Fruit fly (Drosophila melanogaster) whole organism, embryonic: ENCODE results near the gene CG12054.

Source experiments
- Adf1 ChIP-seq: fragments of 200-800 bp; sonication (Bioruptor generic); IDR thresholded peaks from 2 replicates; pipeline ENCODE4 v1.3.6; 2022; ENCODE audit warnings: missing biosample characterization, missing genetic modification characterization
- C15 ChIP-seq: fragments of 200-800 bp; sonication (Bioruptor generic); IDR thresholded peaks from 3 replicates; pipeline ENCODE4 v1.3.6; 2022; ENCODE audit warnings: missing biosample characterization, missing genetic modification characterization
- CG10274 ChIP-seq: fragments of 200-800 bp; sonication (Bioruptor generic); optimal IDR thresholded peaks from 3 replicates; lab custom pipeline; 2017; ENCODE audit warnings: missing biosample characterization, mild to moderate bottlenecking, missing genetic modification characterization
- CG10366 ChIP-seq: fragments of 200-800 bp; sonication (Bioruptor generic); IDR thresholded peaks from 2 replicates; pipeline ENCODE4 v1.3.6; 2022; ENCODE audit warnings: missing biosample characterization, missing genetic modification characterization
- CG11085 ChIP-seq: fragments of 200-800 bp; sonication (Bioruptor generic); IDR thresholded peaks from 2 replicates; pipeline ENCODE4 v1.3.6; 2022; ENCODE audit warnings: missing biosample characterization, missing genetic modification characterization
- CG11093 ChIP-seq: fragments of 200-800 bp; sonication (Bioruptor generic); IDR thresholded peaks from 3 replicates; pipeline ENCODE4 v1.3.6; 2022; ENCODE audit warnings: missing biosample characterization, missing genetic modification characterization
- CG15011 ChIP-seq: fragments of 200-800 bp; sonication (Bioruptor generic); optimal IDR thresholded peaks from 3 replicates; lab custom pipeline; 2018; ENCODE audit warnings: missing biosample characterization, mild to moderate bottlenecking, missing genetic modification characterization
- CG18262 ChIP-seq: fragments of 200-800 bp; optimal IDR thresholded peaks from 3 replicates; lab custom pipeline; 2019; ENCODE audit warnings: missing biosample characterization, mild to moderate bottlenecking, missing genetic modification characterization, moderate library complexity
- CG31224 ChIP-seq: fragments of 200-800 bp; sonication (Bioruptor generic); IDR thresholded peaks from 2 replicates; pipeline ENCODE4 v1.3.6; 2022; ENCODE audit warnings: missing biosample characterization, missing genetic modification characterization
- CG32532 ChIP-seq: fragments of 200-800 bp; sonication (Bioruptor generic); IDR thresholded peaks from 2 replicates; pipeline ENCODE4 v1.3.6; 2022; ENCODE audit warnings: missing biosample characterization, missing genetic modification characterization
- CG34422 ChIP-seq: fragments of 200-800 bp; sonication (Bioruptor generic); IDR thresholded peaks from 3 replicates; pipeline ENCODE4 v1.3.6; 2022; ENCODE audit warnings: missing biosample characterization, missing genetic modification characterization
- CG3995 ChIP-seq: fragments of 200-800 bp; sonication (Bioruptor generic); optimal IDR thresholded peaks from 3 replicates; lab custom pipeline; 2016; ENCODE audit warnings: missing biosample characterization, missing genetic modification characterization
- CG4328 ChIP-seq: fragments of 200-800 bp; sonication (Bioruptor generic); optimal IDR thresholded peaks from 3 replicates; lab custom pipeline; 2017; ENCODE audit warnings: missing biosample characterization, missing genetic modification reagents, missing genetic modification characterization
- CG5245 ChIP-seq: fragments of 200-800 bp; sonication (Bioruptor generic); optimal IDR thresholded peaks from 3 replicates; lab custom pipeline; 2016; ENCODE audit warnings: missing biosample characterization, missing genetic modification characterization
- CG6272 ChIP-seq: fragments of 200-800 bp; sonication (Bioruptor generic); IDR thresholded peaks from 2 replicates; pipeline ENCODE4 v1.3.6; 2022; ENCODE audit warnings: missing biosample characterization, missing genetic modification characterization
- CG7271 ChIP-seq: fragments of 200-800 bp; sonication (Bioruptor generic); optimal IDR thresholded peaks from 2 replicates; lab custom pipeline; 2018; ENCODE audit warnings: missing biosample characterization, mild to moderate bottlenecking, missing genetic modification characterization, moderate library complexity
- CG8924 ChIP-seq: fragments of 200-800 bp; optimal IDR thresholded peaks from 3 replicates; lab custom pipeline; 2019; ENCODE audit warnings: missing biosample characterization, mild to moderate bottlenecking, missing genetic modification characterization, moderate library complexity
- CG9932 ChIP-seq: fragments of 200-800 bp; sonication (Bioruptor generic); IDR thresholded peaks from 2 replicates; pipeline ENCODE4 v1.3.6; 2022; ENCODE audit warnings: missing biosample characterization, missing genetic modification characterization
- Camta ChIP-seq: fragments of 200-800 bp; sonication (Bioruptor generic); optimal IDR thresholded peaks from 2 replicates; lab custom pipeline; 2016; ENCODE audit warnings: missing biosample characterization, missing genetic modification characterization
- CkIIα-i1 ChIP-seq: fragments of 200-800 bp; sonication (Bioruptor generic); IDR thresholded peaks from 2 replicates; pipeline ENCODE4 v1.3.6; 2022; ENCODE audit warnings: missing biosample characterization, missing genetic modification characterization
- Dbx ChIP-seq: fragments of 200-800 bp; sonication (Bioruptor generic); IDR thresholded peaks from 3 replicates; pipeline ENCODE4 v1.3.6; 2022; ENCODE audit warnings: missing biosample characterization, missing genetic modification characterization
- Dfd ChIP-seq, 2 experiments: fragments of >200 bp; optimal IDR thresholded peaks; 2 replicates each; lab custom pipeline; 2017; ENCODE audit warnings: missing biosample characterization in 2 of 2, missing genetic modification characterization in 2 of 2
- E2f2 ChIP-seq: fragments of 200-800 bp; sonication (Bioruptor generic); IDR thresholded peaks from 2 replicates; pipeline ENCODE4 v1.3.6; 2022; ENCODE audit warnings: missing biosample characterization, missing genetic modification characterization
- HLH4C ChIP-seq: fragments of 200-800 bp; sonication (Bioruptor generic); IDR thresholded peaks from 3 replicates; pipeline ENCODE4 v1.3.6; 2022; ENCODE audit warnings: missing biosample characterization, missing genetic modification characterization; ENCODE audit not compliant: partially characterized antibody
- Hmx ChIP-seq: fragments of 200-800 bp; sonication (Bioruptor generic); optimal IDR thresholded peaks from 2 replicates; lab custom pipeline; 2016; ENCODE audit warnings: missing biosample characterization, missing genetic modification characterization
- Hr39 ChIP-seq: fragments of >200 bp; optimal IDR thresholded peaks from 2 replicates; lab custom pipeline; 2017
- MESR4 ChIP-seq: fragments of 200-800 bp; sonication (Bioruptor generic); optimal IDR thresholded peaks from 2 replicates; lab custom pipeline; 2018; ENCODE audit warnings: missing biosample characterization, mild to moderate bottlenecking, missing genetic modification characterization, moderate library complexity
- Neu2 ChIP-seq: fragments of 200-800 bp; sonication (Bioruptor generic); optimal IDR thresholded peaks from 3 replicates; lab custom pipeline; 2016; ENCODE audit warnings: missing biosample characterization, missing genetic modification characterization, borderline replicate concordance
- Oaz ChIP-seq: fragments of 200-800 bp; sonication (Bioruptor generic); IDR thresholded peaks from 2 replicates; pipeline ENCODE4 v1.3.6; 2022; ENCODE audit warnings: missing biosample characterization, missing genetic modification characterization
- Optix ChIP-seq: fragments of 200-800 bp; sonication (Bioruptor generic); IDR thresholded peaks from 3 replicates; pipeline ENCODE4 v1.3.6; 2022; ENCODE audit warnings: missing biosample characterization, missing genetic modification characterization
- Ptx1 ChIP-seq: fragments of 200-800 bp; sonication (Bioruptor generic); IDR thresholded peaks from 2 replicates; pipeline ENCODE4 v1.3.6; 2022; ENCODE audit warnings: missing biosample characterization, missing genetic modification characterization
- Xbp1 ChIP-seq: fragments of 200-800 bp; sonication (Bioruptor generic); optimal IDR thresholded peaks from 3 replicates; lab custom pipeline; 2016; ENCODE audit warnings: missing biosample characterization, mild to moderate bottlenecking, missing genetic modification characterization
- crol ChIP-seq: fragments of 200-800 bp; sonication (Bioruptor generic); IDR thresholded peaks from 2 replicates; pipeline ENCODE4 v1.3.6; 2022; ENCODE audit warnings: missing biosample characterization, missing genetic modification characterization
- dati ChIP-seq: fragments of 200-800 bp; sonication (Bioruptor generic); IDR thresholded peaks from 2 replicates; pipeline ENCODE4 v1.3.6; 2022; ENCODE audit warnings: missing biosample characterization, missing genetic modification characterization
- eve ChIP-seq, 2 experiments: fragments of >200 bp; optimal IDR thresholded peaks; 2 replicates each; lab custom pipeline; 2017; ENCODE audit warnings: missing biosample characterization in 2 of 2, missing genetic modification characterization in 2 of 2
- lab ChIP-seq: fragments of 200-800 bp; sonication (Bioruptor generic); optimal IDR thresholded peaks from 3 replicates; lab custom pipeline; 2017; ENCODE audit warnings: missing biosample characterization, missing genetic modification characterization, mild to moderate bottlenecking, moderate library complexity, missing genetic modification reagents
- lola ChIP-seq, 3 experiments: fragments of >200 bp in 2 of 3; fragments of 200-800 bp in 1 of 3; sonication (Bioruptor generic) in 1 of 3; optimal IDR thresholded peaks; 2 replicates each; lab custom pipeline; 2017 to 2019; ENCODE audit warnings: missing biosample characterization in 3 of 3, missing genetic modification characterization in 3 of 3, mild to moderate bottlenecking in 1 of 3, moderate library complexity in 1 of 3
- nerfin-2 ChIP-seq: fragments of 200-800 bp; sonication (Bioruptor generic); IDR thresholded peaks from 2 replicates; pipeline ENCODE4 v1.3.6; 2022; ENCODE audit warnings: missing biosample characterization, missing genetic modification characterization; ENCODE audit not compliant: partially characterized antibody
- odd ChIP-seq: fragments of 200-800 bp; sonication (Bioruptor generic); optimal IDR thresholded peaks from 2 replicates; lab custom pipeline; 2017; ENCODE audit warnings: missing biosample characterization, mild to moderate bottlenecking, missing genetic modification characterization
- pan ChIP-seq, 4 experiments: fragments of >200 bp in 3 of 4; fragments of 200-800 bp in 1 of 4; sonication (Bioruptor generic) in 1 of 4; optimal IDR thresholded peaks in 3 of 4; IDR thresholded peaks in 1 of 4; 2 replicates each; pipeline versions ENCODE4 v1.3.6 to Lab custom; 2017 to 2022; ENCODE audit warnings: missing biosample characterization in 2 of 4, missing genetic modification characterization in 2 of 4, mixed read lengths in 1 of 4
- pfk ChIP-seq: fragments of 200-800 bp; sonication (Bioruptor generic); optimal IDR thresholded peaks from 2 replicates; lab custom pipeline; 2018; ENCODE audit warnings: missing biosample characterization, mild to moderate bottlenecking, missing genetic modification characterization, moderate library complexity
- pita ChIP-seq: fragments of 200-800 bp; sonication (Bioruptor generic); optimal IDR thresholded peaks from 2 replicates; lab custom pipeline; 2017; ENCODE audit warnings: missing biosample characterization, mild to moderate bottlenecking, missing genetic modification characterization
- ranshi ChIP-seq: fragments of 200-800 bp; sonication (Bioruptor generic); IDR thresholded peaks from 2 replicates; pipeline ENCODE4 v1.3.6; 2022; ENCODE audit warnings: missing biosample characterization, missing genetic modification characterization
- row ChIP-seq: fragments of 200-800 bp; sonication (Bioruptor generic); IDR thresholded peaks from 3 replicates; pipeline ENCODE4 v1.3.6; 2022; ENCODE audit warnings: missing biosample characterization, missing genetic modification characterization
- schlank ChIP-seq: fragments of 200-800 bp; sonication (Bioruptor generic); optimal IDR thresholded peaks from 2 replicates; lab custom pipeline; 2018; ENCODE audit warnings: missing biosample characterization, mild to moderate bottlenecking, missing genetic modification characterization
- sens ChIP-seq: fragments of 200-800 bp; sonication (Bioruptor generic); peaks from one replicate; lab custom pipeline; 2016; ENCODE audit warnings: missing biosample characterization, missing genetic modification characterization
- tap ChIP-seq: fragments of 200-800 bp; optimal IDR thresholded peaks from 3 replicates; lab custom pipeline; 2019; ENCODE audit warnings: missing biosample characterization, mild to moderate bottlenecking, missing genetic modification characterization, moderate library complexity
- toy ChIP-seq: fragments of 200-800 bp; sonication (Bioruptor generic); IDR thresholded peaks from 2 replicates; pipeline ENCODE4 v1.3.6; 2022; ENCODE audit warnings: missing biosample characterization, missing genetic modification characterization
- ttk ChIP-seq: fragments of 200-800 bp; sonication (Bioruptor generic); IDR thresholded peaks from 2 replicates; pipeline ENCODE4 v2.1.2; 2022; ENCODE audit warnings: missing biosample characterization, missing genetic modification characterization
- unc-4 ChIP-seq: fragments of 200-800 bp; sonication (Bioruptor generic); IDR thresholded peaks from 2 replicates; pipeline ENCODE4 v1.3.6; 2022; ENCODE audit warnings: missing biosample characterization, missing genetic modification characterization; ENCODE audit not compliant: partially characterized antibody

CG12054 gene

DNA sequence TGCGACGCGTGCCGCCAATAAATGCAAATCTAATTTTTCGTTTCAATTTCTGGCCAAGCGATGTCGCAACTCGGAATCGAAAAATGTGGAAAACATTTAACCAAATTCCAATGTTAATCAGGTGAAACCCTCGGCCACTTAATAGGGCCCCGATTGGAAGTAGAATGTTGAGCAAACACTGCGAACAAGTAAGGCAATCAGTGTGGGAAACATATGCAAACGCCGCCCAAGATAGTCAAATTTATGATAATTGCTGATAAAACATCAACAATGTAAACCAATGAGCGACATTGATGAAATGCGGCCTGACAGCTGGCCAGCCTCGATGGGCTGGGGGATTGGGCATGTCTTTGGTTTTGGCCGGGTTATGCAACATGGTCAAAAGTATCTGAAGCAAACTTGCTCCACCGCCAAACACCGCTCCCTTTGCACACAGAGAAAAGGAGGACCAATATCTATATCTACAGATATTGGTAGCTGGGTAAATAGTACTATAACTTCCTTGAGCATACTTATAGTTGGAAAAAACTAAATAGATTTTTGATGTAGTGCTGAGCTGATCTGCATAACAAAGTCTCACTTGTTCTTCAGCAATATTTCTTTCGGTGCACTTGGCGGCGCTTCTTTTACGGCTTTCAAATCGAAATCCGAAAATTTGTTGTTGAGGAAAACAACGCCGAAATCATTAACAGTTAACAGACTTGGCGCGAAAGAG, 26.9 kb downstream of the CG12054 start (continued):
- TF ChIP-seq Camta (peak; percentile 60), Xbp1 (GFP tag; lab: Kevin White, UChicago) (peak; percentile 74), CG8924 (tag; lab: Kevin White, UChicago) (peak; percentile 83), Adf1 (GFP tag; lab: Robert Waterston, UW) (no peak), eve (GFP tag; optimal IDR thresholded peaks at IDR 0.05; lab: Kevin White, UChicago) (peak in 1 of 2 experiments; percentile 92), Dfd (GFP tag; optimal IDR thresholded peaks at IDR 0.05; lab: Kevin White, UChicago) (no peak), unc-4 (no peak), CG9932 (no peak), CG7271 (tag; lab: Kevin White, UChicago) (no peak), tap (tag; lab: Kevin White, UChicago) (peak; percentile 84), toy (no peak), CG3995 (GFP tag; lab: Kevin White, UChicago) (no peak), ttk (GFP tag; lab: Robert Waterston, UW) (peak; percentile 76), pan (optimal IDR thresholded peaks at IDR 0.05; lab: Kevin White, UChicago) (no peak), pan (GFP tag; optimal IDR thresholded peaks at IDR 0.05 in 1 of 2, IDR thresholded peaks at IDR 0.05 in 1 of 2) (peak in 1 of 2 experiments; percentile 85), ranshi (GFP tag; lab: Robert Waterston, UW) (peak; percentile 62; the same call in 1 of the 2 replicates), Oaz (GFP tag; lab: Robert Waterston, UW) (peak; percentile 72), CkIIα-i1 (no peak), odd (GFP tag; lab: Kevin White, UChicago) (peak; percentile 45), CG34422 (GFP tag; lab: Robert Waterston, UW) (peak; percentile 82), schlank (tag; lab: Kevin White, UChicago) (no peak), CG11085 (GFP tag; lab: Robert Waterston, UW) (no peak), CG4328 (GFP tag; lab: Kevin White, UChicago) (peak; percentile 51), CG15011 (GFP tag; lab: Kevin White, UChicago) (no peak), E2f2 (GFP tag; lab: Robert Waterston, UW) (peak; percentile 58), nerfin-2 (no peak), CG11093 (GFP tag; lab: Robert Waterston, UW) (peak; percentile 81), lola (GFP tag; optimal IDR thresholded peaks at IDR 0.05; lab: Kevin White, UChicago) (peak in 1 of 3 experiments; percentile 60), dati (GFP tag; lab: Robert Waterston, UW) (0 out of 2 replicates have a peak, but pooled peaks have one; percentile 23), CG31224 (no peak), HLH4C (GFP tag; lab: Robert Waterston, UW) (no peak), Hr39 (no peak), MESR4 (GFP tag; lab: Kevin White, UChicago) (no peak), Hmx (GFP tag; lab: Kevin White, UChicago) (no peak), Neu2 (no peak), CG6272 (GFP tag; lab: Robert Waterston, UW) (peak; percentile 67), C15 (GFP tag; lab: Robert Waterston, UW) (no peak), pita (GFP tag; lab: Kevin White, UChicago) (no peak), CG5245 (GFP tag; lab: Kevin White, UChicago) (peak; percentile 76), crol (GFP tag; lab: Robert Waterston, UW) (no peak), pfk (GFP tag; lab: Kevin White, UChicago) (no peak), Dbx (GFP tag; lab: Robert Waterston, UW) (no peak), CG10274 (peak; percentile 41), row (GFP tag; lab: Robert Waterston, UW) (peak; percentile 77), CG32532 (GFP tag; lab: Robert Waterston, UW) (peak; percentile 14; the same call in 1 of the 2 replicates), CG18262 (tag; lab: Kevin White, UChicago) (peak; percentile 80), CG10366 (GFP tag; lab: Robert Waterston, UW) (peak; percentile 73), lab (peak; percentile 62), sens (GFP tag; lab: Kevin White, UChicago) (peak; percentile 95), Ptx1 (GFP tag; lab: Robert Waterston, UW) (peak; percentile 84), Optix (GFP tag; lab: Robert Waterston, UW) (peak; percentile 58; the same call in 1 of the 3 replicates)
